Worm (Caenorhabditis elegans): ENCODE results near the gene pgp-5.

- TF ChIP-seq hlh-30 (tag; optimal IDR thresholded peaks at IDR 0.05; ENCODE audit: insufficient read depth): no peak
- TF ChIP-seq K02D7.2 (tag; optimal IDR thresholded peaks at IDR 0.05): no peak
- no peak for TF ChIP-seq pag-3 (tag; optimal IDR thresholded peaks at IDR 0.05; ENCODE audit: borderline replicate concordance)
- no peak for TF ChIP-seq ceh-18 (tag; optimal IDR thresholded peaks at IDR 0.05)
- no peak for TF ChIP-seq ets-4 (tag; optimal IDR thresholded peaks at IDR 0.05)
Measured at ce11 chrX:10851202-10851601, 7.9 kb downstream of the pgp-5 start.
